Worm (Caenorhabditis elegans) whole organism, L1 larva: ENCODE results near the gene xpd-1.

Experiments used
- egl-13 ChIP-seq: sonication (generic microtip); optimal IDR thresholded peaks from 2 replicates; lab custom pipeline; 2016; ENCODE audit warnings: missing genotype, missing genetic modification reagents, missing genetic modification characterization, missing compliant biosample characterization
- elt-3 ChIP-seq, 6 experiments: fragments of 150-350 bp in 1 of 6; sonication (generic microtip); optimal IDR thresholded peaks; 2 replicates each; lab custom pipeline; 2017 to 2018; ENCODE audit warnings: missing biosample characterization in 6 of 6, missing genetic modification characterization in 6 of 6, inconsistent platforms in 1 of 6
- fkh-10 ChIP-seq: sonication (generic microtip); optimal IDR thresholded peaks from 2 replicates; lab custom pipeline; 2017; ENCODE audit warnings: missing biosample characterization, missing genetic modification reagents, missing genetic modification characterization
- lin-35 ChIP-seq, 2 experiments: fragments of 150-350 bp; optimal IDR thresholded peaks; 2 replicates each; lab custom pipeline; 2014; ENCODE audit warnings: missing biosample characterization in 2 of 2, missing genetic modification characterization in 2 of 2, missing genetic modification reagents in 2 of 2
- nhr-237 ChIP-seq: fragments of 150-350 bp; optimal IDR thresholded peaks from 2 replicates; lab custom pipeline; 2014; ENCODE audit warnings: missing biosample characterization, missing genetic modification characterization
- nhr-90 ChIP-seq: sonication (generic microtip); optimal IDR thresholded peaks from 2 replicates; lab custom pipeline; 2016; ENCODE audit warnings: mild to moderate bottlenecking, missing genetic modification characterization, missing compliant biosample characterization; ENCODE audit not compliant: poor library complexity
- sox-4 ChIP-seq: sonication (generic microtip); optimal IDR thresholded peaks from 2 replicates; lab custom pipeline; 2016; ENCODE audit warnings: missing genetic modification characterization, missing compliant biosample characterization
- sup-37 ChIP-seq: fragments of 200-800 bp; sonication (Bioruptor generic); optimal IDR thresholded peaks from 2 replicates; lab custom pipeline; 2018; ENCODE audit warnings: mild to moderate bottlenecking, missing genetic modification characterization, missing compliant biosample characterization

ce11 chrIII:315160-315559, 50.3 kb downstream of the xpd-1 start, which contains the start of gene Y50D7A.10:
- TF ChIP-seq sox-4 (tag; lab: Kevin White, UChicago) (no peak), elt-3 (tag; optimal IDR thresholded peaks at IDR 0.05; lab: Kevin White, UChicago) (no peak), fkh-10 (no peak), nhr-90 (tag; lab: Kevin White, UChicago) (no peak), egl-13 (tag; lab: Kevin White, UChicago) (no peak), lin-35 (GFP tag; optimal IDR thresholded peaks at IDR 0.05; lab: Kevin White, UChicago) (no peak), sup-37 (GFP tag; lab: Kevin White, UChicago) (no peak), nhr-237 (tag; lab: Kevin White, UChicago) (no peak)
